Worm (Caenorhabditis elegans) whole organism, L1 larva: ENCODE data around the gene glp-1.

ENCODE experiments used
- C04F5.9 ChIP-seq: sonication (generic microtip); optimal IDR thresholded peaks from 2 replicates; lab custom pipeline; 2016; ENCODE audit warnings: missing genetic modification characterization, missing compliant biosample characterization
- C16A3.4 ChIP-seq: fragments of 150-350 bp; optimal IDR thresholded peaks from 2 replicates; lab custom pipeline; 2014; ENCODE audit warnings: missing biosample characterization, missing genetic modification characterization
- C34B4.2 ChIP-seq: sonication (generic microtip); optimal IDR thresholded peaks from 2 replicates; lab custom pipeline; 2017; ENCODE audit warnings: mild to moderate bottlenecking, missing genetic modification characterization, missing compliant biosample characterization
- F16B12.6 ChIP-seq: fragments of 150-350 bp; optimal IDR thresholded peaks from 2 replicates; lab custom pipeline; 2014; ENCODE audit warnings: missing biosample characterization, missing genetic modification characterization
- Y116A8C.19 ChIP-seq: sonication (generic microtip); optimal IDR thresholded peaks from 2 replicates; lab custom pipeline; 2016; ENCODE audit warnings: missing compliant biosample characterization, missing genetic modification characterization, borderline replicate concordance
- aha-1 ChIP-seq: fragments of 150-350 bp; optimal IDR thresholded peaks from 2 replicates; lab custom pipeline; 2014; ENCODE audit warnings: missing biosample characterization, missing genetic modification characterization
- alr-1 ChIP-seq: fragments of 200-800 bp; sonication (Bioruptor generic); optimal IDR thresholded peaks from 2 replicates; lab custom pipeline; 2018; ENCODE audit warnings: borderline replicate concordance, mild to moderate bottlenecking, missing genetic modification characterization, missing compliant biosample characterization
- ama-1 ChIP-seq: fragments of 150-350 bp; optimal IDR thresholded peaks from 2 replicates; lab custom pipeline; 2014
- blmp-1 ChIP-seq: fragments of 150-350 bp; optimal IDR thresholded peaks from 2 replicates; lab custom pipeline; 2014; ENCODE audit warnings: missing biosample characterization, missing genetic modification characterization
- ceh-63 ChIP-seq: fragments of 200-800 bp; sonication (Bioruptor generic); optimal IDR thresholded peaks from 2 replicates; lab custom pipeline; 2018; ENCODE audit warnings: mild to moderate bottlenecking, missing genetic modification characterization, missing compliant biosample characterization
- ceh-8 ChIP-seq: fragments of 200-800 bp; sonication (Bioruptor generic); optimal IDR thresholded peaks from 2 replicates; lab custom pipeline; 2018; ENCODE audit warnings: mild to moderate bottlenecking, missing genetic modification characterization, moderate library complexity, missing compliant biosample characterization
- ceh-88 ChIP-seq: fragments of 200-800 bp; sonication (Bioruptor generic); IDR thresholded peaks from 2 replicates; pipeline ENCODE4 v1.3.6; 2022; ENCODE audit warnings: missing genetic modification characterization, missing compliant biosample characterization
- efl-3 ChIP-seq: fragments of 200-800 bp; sonication (Bioruptor generic); optimal IDR thresholded peaks from 2 replicates; lab custom pipeline; 2018; ENCODE audit warnings: mild to moderate bottlenecking, missing genetic modification characterization, missing compliant biosample characterization
- elt-2 ChIP-seq: sonication (generic microtip); optimal IDR thresholded peaks from 2 replicates; lab custom pipeline; 2016; ENCODE audit warnings: missing genetic modification characterization, mild to moderate bottlenecking, inconsistent platforms, missing compliant biosample characterization, missing genetic modification reagents
- elt-3 ChIP-seq, 6 experiments: fragments of 150-350 bp in 1 of 6; sonication (generic microtip); optimal IDR thresholded peaks; 2 replicates each; lab custom pipeline; 2017 to 2018; ENCODE audit warnings: missing biosample characterization in 6 of 6, missing genetic modification characterization in 6 of 6, inconsistent platforms in 1 of 6
- ets-5 ChIP-seq: fragments of 200-800 bp; sonication (Bioruptor generic); IDR thresholded peaks from 2 replicates; pipeline ENCODE4 v1.3.6; 2022; ENCODE audit warnings: missing genetic modification characterization, missing compliant biosample characterization
- fkh-10 ChIP-seq: sonication (generic microtip); optimal IDR thresholded peaks from 2 replicates; lab custom pipeline; 2017; ENCODE audit warnings: missing biosample characterization, missing genetic modification reagents, missing genetic modification characterization
- fkh-4 ChIP-seq: sonication (generic microtip); optimal IDR thresholded peaks from 2 replicates; lab custom pipeline; 2016; ENCODE audit warnings: missing compliant biosample characterization, missing genetic modification characterization, borderline replicate concordance
- fkh-8 ChIP-seq: sonication (generic microtip); optimal IDR thresholded peaks from 2 replicates; lab custom pipeline; 2016; ENCODE audit warnings: mild to moderate bottlenecking, missing genetic modification characterization, missing compliant biosample characterization
- grh-1 ChIP-seq: fragments of 200-800 bp; sonication (Bioruptor generic); IDR thresholded peaks from 2 replicates; pipeline ENCODE4 v1.3.6; 2022; ENCODE audit warnings: missing genetic modification reagents, missing genetic modification characterization, missing compliant biosample characterization
- hpl-2 ChIP-seq: fragments of 150-350 bp; optimal IDR thresholded peaks from 2 replicates; lab custom pipeline; 2014; ENCODE audit warnings: missing biosample characterization, missing genetic modification reagents, missing genetic modification characterization
- irx-1 ChIP-seq: sonication (generic microtip); optimal IDR thresholded peaks from 2 replicates; lab custom pipeline; 2016; ENCODE audit warnings: missing genetic modification characterization, missing compliant biosample characterization
- jun-1 ChIP-seq: fragments of 150-350 bp; optimal IDR thresholded peaks from 2 replicates; lab custom pipeline; 2014; ENCODE audit warnings: missing biosample characterization, missing genetic modification reagents, missing genetic modification characterization
- lin-13 ChIP-seq: fragments of 150-350 bp; optimal IDR thresholded peaks from 2 replicates; lab custom pipeline; 2014; ENCODE audit warnings: missing biosample characterization, missing genetic modification reagents, missing genetic modification characterization
- lin-14 ChIP-seq: fragments of 200-800 bp; sonication (Bioruptor generic); optimal IDR thresholded peaks from 2 replicates; lab custom pipeline; 2018; ENCODE audit warnings: mild to moderate bottlenecking, missing genetic modification characterization, moderate library complexity, missing compliant biosample characterization
- lin-35 ChIP-seq, 2 experiments: fragments of 150-350 bp; optimal IDR thresholded peaks; 2 replicates each; lab custom pipeline; 2014; ENCODE audit warnings: missing biosample characterization in 2 of 2, missing genetic modification characterization in 2 of 2, missing genetic modification reagents in 2 of 2
- lir-3 ChIP-seq: sonication (generic microtip); optimal IDR thresholded peaks from 2 replicates; lab custom pipeline; 2016; ENCODE audit warnings: mild to moderate bottlenecking, missing genetic modification characterization, moderate library complexity, missing compliant biosample characterization; ENCODE audit not compliant: poor library complexity
- lsy-2 ChIP-seq, 2 experiments: fragments of 150-350 bp; optimal IDR thresholded peaks; 2 replicates each; lab custom pipeline; 2014; ENCODE audit warnings: missing biosample characterization in 2 of 2, missing genetic modification characterization in 2 of 2
- mdl-1 ChIP-seq, 2 experiments: fragments of 150-350 bp; optimal IDR thresholded peaks; 2 replicates each; lab custom pipeline; 2014 to 2017; ENCODE audit warnings: missing biosample characterization in 2 of 2, missing genetic modification characterization in 2 of 2, inconsistent platforms in 1 of 2
- mef-2 ChIP-seq: fragments of 150-350 bp; optimal IDR thresholded peaks from 2 replicates; lab custom pipeline; 2014; ENCODE audit warnings: missing biosample characterization, missing genetic modification characterization
- mep-1 ChIP-seq: fragments of 150-350 bp; optimal IDR thresholded peaks from 2 replicates; lab custom pipeline; 2014; ENCODE audit warnings: missing biosample characterization, missing genetic modification characterization
- nhr-11 ChIP-seq: fragments of 150-350 bp; optimal IDR thresholded peaks from 2 replicates; lab custom pipeline; 2014; ENCODE audit warnings: missing biosample characterization, missing genetic modification characterization
- nhr-12 ChIP-seq: sonication (generic microtip); optimal IDR thresholded peaks from 2 replicates; lab custom pipeline; 2017; ENCODE audit warnings: missing biosample characterization, missing genetic modification characterization
- nhr-20 ChIP-seq: sonication (generic microtip); optimal IDR thresholded peaks from 2 replicates; lab custom pipeline; 2016; ENCODE audit warnings: mild to moderate bottlenecking, missing genetic modification characterization, missing compliant biosample characterization
- nhr-237 ChIP-seq: fragments of 150-350 bp; optimal IDR thresholded peaks from 2 replicates; lab custom pipeline; 2014; ENCODE audit warnings: missing biosample characterization, missing genetic modification characterization
- nhr-71 ChIP-seq: sonication (generic microtip); optimal IDR thresholded peaks from 2 replicates; lab custom pipeline; 2016; ENCODE audit warnings: mild to moderate bottlenecking, missing genetic modification characterization, moderate library complexity, missing compliant biosample characterization
- nhr-76 ChIP-seq: sonication (generic microtip); optimal IDR thresholded peaks from 2 replicates; lab custom pipeline; 2017; ENCODE audit warnings: missing biosample characterization, missing genetic modification characterization
- nhr-84 ChIP-seq: sonication (generic microtip); optimal IDR thresholded peaks from 2 replicates; lab custom pipeline; 2017; ENCODE audit warnings: missing biosample characterization, missing genetic modification characterization
- pag-3 ChIP-seq: sonication (generic microtip); optimal IDR thresholded peaks from 2 replicates; lab custom pipeline; 2017; ENCODE audit warnings: missing genetic modification characterization, mild to moderate bottlenecking, missing compliant biosample characterization, antibody characterized with exemption, borderline replicate concordance; ENCODE audit not compliant: insufficient read depth
- pax-3 ChIP-seq: fragments of 200-800 bp; sonication (Bioruptor generic); optimal IDR thresholded peaks from 2 replicates; lab custom pipeline; 2018; ENCODE audit warnings: mild to moderate bottlenecking, missing genetic modification characterization, moderate library complexity, missing compliant biosample characterization
- rnt-1 ChIP-seq: sonication (generic microtip); optimal IDR thresholded peaks from 2 replicates; lab custom pipeline; 2016; ENCODE audit warnings: mild to moderate bottlenecking, missing genetic modification characterization, moderate library complexity, missing compliant biosample characterization
- skn-1 ChIP-seq: fragments of 150-350 bp; optimal IDR thresholded peaks from 2 replicates; lab custom pipeline; 2014; ENCODE audit warnings: missing biosample characterization, missing genetic modification characterization
- snpc-4 ChIP-seq: fragments of 150-350 bp; optimal IDR thresholded peaks from 2 replicates; lab custom pipeline; 2014; ENCODE audit warnings: missing biosample characterization, missing genetic modification characterization
- snu-23 ChIP-seq: sonication (generic microtip); optimal IDR thresholded peaks from 2 replicates; lab custom pipeline; 2016; ENCODE audit warnings: missing genetic modification characterization, missing compliant biosample characterization
- sox-4 ChIP-seq: sonication (generic microtip); optimal IDR thresholded peaks from 2 replicates; lab custom pipeline; 2016; ENCODE audit warnings: missing genetic modification characterization, missing compliant biosample characterization
- sptf-1 ChIP-seq: fragments of 150-350 bp; optimal IDR thresholded peaks from 2 replicates; lab custom pipeline; 2014; ENCODE audit warnings: missing biosample characterization, missing genetic modification characterization
- tbx-2 ChIP-seq: sonication (generic microtip); optimal IDR thresholded peaks from 2 replicates; lab custom pipeline; 2016; ENCODE audit warnings: missing genetic modification characterization, missing compliant biosample characterization
- unc-62 ChIP-seq: fragments of 150-350 bp; optimal IDR thresholded peaks from 2 replicates; lab custom pipeline; 2014; ENCODE audit warnings: missing biosample characterization, missing genetic modification reagents, missing genetic modification characterization
- unc-86 ChIP-seq: sonication (generic microtip); optimal IDR thresholded peaks from 2 replicates; lab custom pipeline; 2016; ENCODE audit warnings: missing genetic modification characterization, missing compliant biosample characterization
- unc-98 ChIP-seq: fragments of 200-800 bp; sonication (Bioruptor generic); IDR thresholded peaks from 2 replicates; pipeline ENCODE4 v1.3.6; 2022; ENCODE audit warnings: missing genetic modification characterization, missing compliant biosample characterization
- zip-4 ChIP-seq: fragments of 200-800 bp; sonication (Bioruptor generic); optimal IDR thresholded peaks from 2 replicates; lab custom pipeline; 2018; ENCODE audit warnings: mild to moderate bottlenecking, missing genetic modification characterization, moderate library complexity, missing compliant biosample characterization
- ztf-11 ChIP-seq, 2 experiments: sonication (generic microtip); optimal IDR thresholded peaks; 2 replicates each; lab custom pipeline; 2016 to 2017; ENCODE audit warnings: missing genetic modification characterization in 2 of 2, missing biosample characterization in 1 of 2, missing compliant biosample characterization in 1 of 2
- ztf-4 ChIP-seq: fragments of 150-350 bp; optimal IDR thresholded peaks from 2 replicates; lab custom pipeline; 2014; ENCODE audit warnings: missing biosample characterization, missing genetic modification characterization

The glp-1 gene

DNA sequence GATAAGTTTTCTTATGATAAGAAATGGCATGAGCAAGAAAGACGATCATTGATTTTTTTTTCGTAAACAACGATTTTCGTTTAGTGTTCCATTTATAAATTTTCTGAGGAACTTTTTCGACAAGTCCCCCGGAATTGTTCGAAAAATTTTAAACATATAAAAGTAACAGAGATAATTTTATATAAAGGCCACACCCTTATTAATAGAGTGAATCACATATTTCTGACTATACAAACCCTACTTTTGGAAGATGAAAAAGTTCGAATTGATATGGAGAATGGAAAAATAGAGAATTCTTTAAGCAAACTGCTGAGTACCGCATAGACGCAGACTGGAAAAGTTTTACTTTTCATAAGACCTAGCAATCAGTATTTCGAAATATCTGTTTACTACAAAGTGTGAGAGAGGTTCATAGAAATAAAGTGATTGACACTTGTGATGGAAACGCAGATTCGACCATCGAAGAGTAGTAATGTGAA, 40.9 kb upstream of the glp-1 start (continued):
- TF ChIP-seq pag-3: peak; percentile 36
- no peak for TF ChIP-seq ceh-63 (GFP tag; lab: Kevin White, UChicago)
- TF ChIP-seq tbx-2: peak; percentile 6
- TF ChIP-seq C16A3.4: peak; percentile 76
- peak; percentile 3 for TF ChIP-seq jun-1 (tag; lab: Kevin White, UChicago)
- TF ChIP-seq rnt-1 (tag; lab: Kevin White, UChicago): peak; percentile 75
- TF ChIP-seq mep-1 (tag; lab: Kevin White, UChicago): peak; percentile 98
- peak; percentile 43 for TF ChIP-seq zip-4
- TF ChIP-seq nhr-76 (tag; lab: Kevin White, UChicago): no peak
- TF ChIP-seq ama-1 (lab: Kevin White, UChicago): peak; percentile 97
- TF ChIP-seq elt-3 (tag; optimal IDR thresholded peaks at IDR 0.05; lab: Kevin White, UChicago): peak in 3 of 6 experiments; percentile 85 to 86 (median 86)
- TF ChIP-seq ceh-88 (GFP tag; lab: Robert Waterston, UW): peak; percentile 78; the same call in 1 of the 2 replicates
- TF ChIP-seq snu-23: peak; percentile 89
- no peak for TF ChIP-seq Y116A8C.19 (tag; lab: Kevin White, UChicago)
- TF ChIP-seq elt-2 (tag; lab: Kevin White, UChicago): peak; percentile 62
- TF ChIP-seq fkh-4: no peak
- no peak for TF ChIP-seq unc-98
- TF ChIP-seq fkh-8 (tag; lab: Kevin White, UChicago): peak; percentile 75
- no peak for TF ChIP-seq nhr-84
- TF ChIP-seq ceh-8 (GFP tag; lab: Kevin White, UChicago): no peak
- TF ChIP-seq irx-1 (tag; lab: Kevin White, UChicago): peak; percentile 60
- TF ChIP-seq unc-86 (tag; lab: Kevin White, UChicago): peak; percentile 4
- peak; percentile 81 for TF ChIP-seq pax-3
- peak; percentile 91 for TF ChIP-seq ztf-4 (tag; lab: Kevin White, UChicago)
- TF ChIP-seq C04F5.9: peak; percentile 21
- peak; percentile 11 for TF ChIP-seq sox-4 (tag; lab: Kevin White, UChicago)
- TF ChIP-seq skn-1: peak; percentile 97
- TF ChIP-seq nhr-11: no peak
- TF ChIP-seq C34B4.2 (tag; lab: Kevin White, UChicago): no peak
- no peak for TF ChIP-seq ets-5 (GFP tag; lab: Robert Waterston, UW)
- peak; percentile 47 for TF ChIP-seq snpc-4
- peak; percentile 68 for TF ChIP-seq grh-1 (GFP tag; lab: Robert Waterston, UW)
- no peak for TF ChIP-seq fkh-10 (GFP tag; lab: Kevin White, UChicago)
- TF ChIP-seq aha-1 (tag; lab: Kevin White, UChicago): no peak
- TF ChIP-seq lin-14 (GFP tag; lab: Kevin White, UChicago): peak; percentile 81
- no peak for TF ChIP-seq unc-62 (GFP tag; lab: Kevin White, UChicago)
- TF ChIP-seq nhr-12 (tag; lab: Kevin White, UChicago): no peak
- peak; percentile 79 to 87 for TF ChIP-seq lsy-2 (tag; optimal IDR thresholded peaks at IDR 0.05; lab: Kevin White, UChicago)
- TF ChIP-seq nhr-71 (tag; lab: Kevin White, UChicago): peak; percentile 93
- TF ChIP-seq nhr-20 (tag; lab: Kevin White, UChicago): peak; percentile 84
- TF ChIP-seq sptf-1 (tag; lab: Kevin White, UChicago): no peak
- peak; percentile 35 for TF ChIP-seq lir-3 (tag; lab: Kevin White, UChicago)
- TF ChIP-seq alr-1 (tag; lab: Kevin White, UChicago): no peak
- peak; percentile 66 for TF ChIP-seq blmp-1 (tag; lab: Kevin White, UChicago)
- peak; percentile 35 for TF ChIP-seq hpl-2 (GFP tag; lab: Kevin White, UChicago)
- TF ChIP-seq nhr-237 (tag; lab: Kevin White, UChicago): peak; percentile 91
- TF ChIP-seq mef-2 (tag; lab: Kevin White, UChicago): no peak
- peak; percentile 50 to 87 for TF ChIP-seq lin-35 (GFP tag; optimal IDR thresholded peaks at IDR 0.05; lab: Kevin White, UChicago)
- peak; percentile 30 for TF ChIP-seq F16B12.6 (tag; lab: Kevin White, UChicago)
- peak; percentile 73 for TF ChIP-seq lin-13
- TF ChIP-seq mdl-1 (tag; optimal IDR thresholded peaks at IDR 0.05; lab: Kevin White, UChicago): peak in 1 of 2 experiments; percentile 63
- TF ChIP-seq ztf-11 (tag; optimal IDR thresholded peaks at IDR 0.05; lab: Kevin White, UChicago): no peak
- TF ChIP-seq efl-3 (GFP tag; lab: Kevin White, UChicago): no peak
